Fruit fly (Drosophila melanogaster) whole organism, wandering third instar larva: Measurements from ENCODE around the gene CG1998.

Experiments
- Abd-B ChIP-seq: fragments of >200 bp; optimal IDR thresholded peaks from 2 replicates; lab custom pipeline; 2017; ENCODE audit warnings: missing biosample characterization, missing genetic modification characterization
- GATAd ChIP-seq: sonication (Bioruptor generic); optimal IDR thresholded peaks from 2 replicates; lab custom pipeline; 2016; ENCODE audit warnings: missing biosample characterization, missing genetic modification characterization
- OdsH ChIP-seq: fragments of 200-800 bp; sonication (Bioruptor generic); optimal IDR thresholded peaks from 2 replicates; lab custom pipeline; 2016; ENCODE audit warnings: missing biosample characterization, mild to moderate bottlenecking, missing genetic modification characterization
- br ChIP-seq: fragments of 200-800 bp; sonication (Bioruptor generic); optimal IDR thresholded peaks from 2 replicates; lab custom pipeline; 2016; ENCODE audit warnings: missing biosample characterization, missing genetic modification characterization
- lola ChIP-seq: fragments of >200 bp; optimal IDR thresholded peaks from 2 replicates; lab custom pipeline; 2017; ENCODE audit warnings: missing biosample characterization, missing genetic modification characterization
- pan ChIP-seq: fragments of >200 bp; optimal IDR thresholded peaks from 2 replicates; lab custom pipeline; 2017
- psq ChIP-seq: fragments of 200-800 bp; sonication (Bioruptor generic); optimal IDR thresholded peaks from 3 replicates; lab custom pipeline; 2017; ENCODE audit warnings: missing biosample characterization, mild to moderate bottlenecking, missing genetic modification characterization, moderate library complexity
- sage ChIP-seq: fragments of 200-800 bp; sonication (Bioruptor generic); optimal IDR thresholded peaks from 2 replicates; lab custom pipeline; 2016; ENCODE audit warnings: missing biosample characterization, mild to moderate bottlenecking, missing genetic modification characterization

- no peak for TF ChIP-seq sage (GFP tag; lab: Kevin White, UChicago)
- no peak for TF ChIP-seq lola (GFP tag; lab: Kevin White, UChicago)
- no peak for TF ChIP-seq Abd-B (GFP tag; lab: Kevin White, UChicago)
- peak; percentile 71 for TF ChIP-seq psq (GFP tag; lab: Kevin White, UChicago)
- TF ChIP-seq pan (lab: Kevin White, UChicago), result no peak
- peak; percentile 56 for TF ChIP-seq OdsH (GFP tag; lab: Kevin White, UChicago)
- no peak for TF ChIP-seq GATAd (GFP tag; lab: Kevin White, UChicago)
- peak; percentile 40 for TF ChIP-seq br (GFP tag; lab: Kevin White, UChicago)
These were observed 16.3 kb downstream of the CG1998 start, which contains the start of gene Bcat for dm6 chrX:13396378-13397099.
